Fruit fly (Drosophila melanogaster): Measurements from ENCODE around the gene CG14968.
A peak's percentile ranks its signal among the peaks of the same experiment; 100 is the strongest.

Gene CG14968

dm6 chr3L:3337345-3337928 is 34.5 kb upstream of the CG14968 start:
- TF ChIP-seq Med (GFP tag) (peak; percentile 9), CG1603 (tag; optimal IDR thresholded peaks at IDR 0.05) (no peak), Fer2 (tag; optimal IDR thresholded peaks at IDR 0.05) (no peak), Oaz (GFP tag; IDR thresholded peaks at IDR 0.05) (no peak), cg (GFP tag; optimal IDR thresholded peaks at IDR 0.05) (peak; percentile 54), Ets65A (GFP tag) (peak; percentile 69), ro (GFP tag; IDR thresholded peaks at IDR 0.05) (no peak), CG7987 (GFP tag; optimal IDR thresholded peaks at IDR 0.05) (no peak), CG10462 (GFP tag; optimal IDR thresholded peaks at IDR 0.05) (no peak), CG7839 (tag; optimal IDR thresholded peaks at IDR 0.05) (no peak), CG6683 (GFP tag; optimal IDR thresholded peaks at IDR 0.05) (no peak), chm (GFP tag; IDR thresholded peaks at IDR 0.05) (0 out of 2 replicates have a peak, but pooled peaks have one; percentile 50), mirr (GFP tag; optimal IDR thresholded peaks at IDR 0.05) (no peak), CG12769 (tag; optimal IDR thresholded peaks at IDR 0.05) (no peak), cad (GFP tag; optimal IDR thresholded peaks at IDR 0.05) (peak; percentile 4), corto (GFP tag; optimal IDR thresholded peaks at IDR 0.05) (no peak), psq (GFP tag; optimal IDR thresholded peaks at IDR 0.05) (peak; percentile 88), danr (GFP tag; IDR thresholded peaks at IDR 0.05) (no peak), sisA (GFP tag; IDR thresholded peaks at IDR 0.05) (no peak)

- no peak for TF ChIP-seq Ptx1 (GFP tag; IDR thresholded peaks at IDR 0.05)
- TF ChIP-seq tll (GFP tag; optimal IDR thresholded peaks at IDR 0.05): no peak
- no peak for TF ChIP-seq Antp (GFP tag; optimal IDR thresholded peaks at IDR 0.05)
- TF ChIP-seq D (optimal IDR thresholded peaks at IDR 0.05): no peak
- TF ChIP-seq D (GFP tag; optimal IDR thresholded peaks at IDR 0.05): no peak
- TF ChIP-seq CG6791 (GFP tag; IDR thresholded peaks at IDR 0.05; ENCODE audit: partially characterized antibody): peak; percentile 62
- TF ChIP-seq CG8388 (GFP tag; optimal IDR thresholded peaks at IDR 0.05): no peak
- no peak; the same call in 1 of the 2 replicates for TF ChIP-seq Scr (GFP tag; IDR thresholded peaks at IDR 0.05; ENCODE audit: partially characterized antibody)
- TF ChIP-seq CG8290 (GFP tag; optimal IDR thresholded peaks at IDR 0.05): peak; percentile 41
- TF ChIP-seq CG8290 (tag; optimal IDR thresholded peaks at IDR 0.05): no peak
- TF ChIP-seq gt (GFP tag; IDR thresholded peaks at IDR 0.05): no peak
- TF ChIP-seq eve (GFP tag; optimal IDR thresholded peaks at IDR 0.05): no peak
- no peak for TF ChIP-seq CG4424 (GFP tag; optimal IDR thresholded peaks at IDR 0.05)
- TF ChIP-seq Hr3 (GFP tag; optimal IDR thresholded peaks at IDR 0.05): no peak
- TF ChIP-seq mld (GFP tag; IDR thresholded peaks at IDR 0.05; ENCODE audit: partially characterized antibody): no peak; the same call in 2 of the 3 replicates
- TF ChIP-seq CG14014 (GFP tag; IDR thresholded peaks at IDR 0.05): peak; percentile 12; the same call in 1 of the 2 replicates
- no peak for TF ChIP-seq az2 (GFP tag; optimal IDR thresholded peaks at IDR 0.05)
- peak; percentile 41 for TF ChIP-seq Ets97D (GFP tag; optimal IDR thresholded peaks at IDR 0.05)
- peak; percentile 92 for TF ChIP-seq CG15514 (GFP tag; optimal IDR thresholded peaks at IDR 0.05)
- TF ChIP-seq pb (GFP tag; optimal IDR thresholded peaks at IDR 0.05): no peak
- TF ChIP-seq CG1832 (GFP tag; optimal IDR thresholded peaks at IDR 0.05): no peak
- no peak for TF ChIP-seq CG13123 (GFP tag; optimal IDR thresholded peaks at IDR 0.05)
- no peak for TF ChIP-seq Usf (GFP tag; optimal IDR thresholded peaks at IDR 0.05)
- TF ChIP-seq CG12219 (GFP tag; optimal IDR thresholded peaks at IDR 0.05): no peak
- no peak for TF ChIP-seq ase (GFP tag; IDR thresholded peaks at IDR 0.05)
- TF ChIP-seq CG4820 (GFP tag; optimal IDR thresholded peaks at IDR 0.05): no peak
- TF ChIP-seq CG9727 (GFP tag; optimal IDR thresholded peaks at IDR 0.05): peak; percentile 21
- TF ChIP-seq CG1647 (GFP tag; optimal IDR thresholded peaks at IDR 0.05): no peak
- peak; percentile 6 for TF ChIP-seq sqz (GFP tag; optimal IDR thresholded peaks at IDR 0.05)
- peak; percentile 30 for TF ChIP-seq CG7987 (GFP tag; optimal IDR thresholded peaks at IDR 0.05)
- peak in 1 of 2 experiments; percentile 27 for TF ChIP-seq dpn (GFP tag; optimal IDR thresholded peaks at IDR 0.05)
Measured at dm6 chr3L:3336368-3337164, 33.7 kb upstream of the CG14968 start, which contains the start of the genes Drsl6 and kst. TSS of gene Drsl6 (minus strand) at chr3L:3336418. TSS of gene kst (plus strand) at chr3L:3336860.

Measured in whole organism, embryonic.